Worm (Caenorhabditis elegans): ENCODE results near the gene crt-1.

ce11 chrV:6096559-6097155 is 3.7 kb downstream of the crt-1 start, which contains the start of gene smut-1:
- TF ChIP-seq aha-1 (tag; optimal IDR thresholded peaks at IDR 0.05) (no peak), nhr-77 (tag; optimal IDR thresholded peaks at IDR 0.05) (no peak), F16B12.6 (tag; optimal IDR thresholded peaks at IDR 0.05) (no peak), pag-3 (tag; optimal IDR thresholded peaks at IDR 0.05; ENCODE audit: borderline replicate concordance, insufficient read depth) (no peak)

Measured in whole organism, L1 larva.